Worm (Caenorhabditis elegans): Measurements from ENCODE around the gene npr-15.

DNA sequence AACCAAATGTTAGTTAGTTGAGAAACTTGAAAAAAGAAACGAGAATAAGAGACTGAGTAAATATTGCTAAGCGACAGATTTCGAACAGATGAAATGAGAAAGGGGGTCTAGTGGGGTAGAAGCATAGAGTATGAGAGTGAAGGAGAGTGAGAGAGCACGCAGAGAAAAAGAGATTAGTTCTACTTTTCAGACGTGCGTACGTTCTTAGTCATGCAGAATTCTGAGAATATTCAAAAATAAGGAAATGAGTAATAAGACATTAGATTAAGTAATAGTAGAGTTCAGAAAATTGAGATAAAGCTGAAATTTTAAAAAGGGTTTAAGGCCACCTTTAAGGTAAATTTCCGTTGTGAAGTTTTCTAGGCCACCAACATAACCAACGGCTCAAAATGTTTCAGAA lies 23.5 kb downstream of the npr-15 start:
- TF ChIP-seq klf-2 (GFP tag; conservative IDR thresholded peaks at IDR 0.05), result no peak
- TF ChIP-seq flt-1 (GFP tag; IDR thresholded peaks at IDR 0.05), result no peak
- no peak for TF ChIP-seq T22C8.4 (GFP tag; IDR thresholded peaks at IDR 0.05)
- no peak for TF ChIP-seq tab-1 (GFP tag; IDR thresholded peaks at IDR 0.05)
- TF ChIP-seq ztf-23 (GFP tag; IDR thresholded peaks at IDR 0.05), result no peak
- no peak for TF ChIP-seq med-1 (GFP tag; optimal IDR thresholded peaks at IDR 0.05; ENCODE audit: insufficient read depth)

Measured in whole organism, midembryonic.